Worm (Caenorhabditis elegans) whole organism, L4/young adult: Measurements from ENCODE around the gene srv-17.

Source experiments
- W03F9.2 ChIP-seq: fragments of 150-350 bp; optimal IDR thresholded peaks from 2 replicates; lab custom pipeline; 2014; ENCODE audit warnings: missing biosample characterization, missing genetic modification characterization
- dao-5 ChIP-seq: sonication (generic microtip); optimal IDR thresholded peaks from 2 replicates; lab custom pipeline; 2016; ENCODE audit warnings: missing genotype, missing genetic modification characterization, moderate library complexity, missing compliant biosample characterization

ce11 chrIV:5821997-5822396 is 48.0 kb downstream of the srv-17 start:
- no peak for TF ChIP-seq dao-5 (tag; lab: Kevin White, UChicago)
- TF ChIP-seq W03F9.2 (tag; lab: Kevin White, UChicago): no peak
